Fruit fly (Drosophila melanogaster) whole organism, adult: ENCODE results near the gene CG11771.
A peak's percentile ranks its signal among the peaks of the same experiment; 100 is the strongest.

Experiments used
- CG11617 ChIP-seq: fragments of 200-800 bp; sonication (Bioruptor generic); optimal IDR thresholded peaks from 2 replicates; lab custom pipeline; 2017; ENCODE audit warnings: mild to moderate bottlenecking, missing biosample characterization, missing genetic modification reagents, missing genetic modification characterization
- CG12768 ChIP-seq: fragments of 200-800 bp; sonication (Bioruptor generic); optimal IDR thresholded peaks from 2 replicates; lab custom pipeline; 2017; ENCODE audit warnings: missing biosample characterization, missing genetic modification characterization, mild to moderate bottlenecking, moderate library complexity, missing genetic modification reagents
- CG14711 ChIP-seq: fragments of 200-800 bp; sonication (Bioruptor generic); optimal IDR thresholded peaks from 2 replicates; lab custom pipeline; 2018; ENCODE audit warnings: missing biosample characterization, mild to moderate bottlenecking, missing genetic modification characterization, moderate library complexity
- CG1620 ChIP-seq: fragments of 200-800 bp; sonication (Bioruptor generic); optimal IDR thresholded peaks from 2 replicates; lab custom pipeline; 2016; ENCODE audit warnings: missing biosample characterization, missing genetic modification characterization
- CG33017 ChIP-seq: fragments of 200-800 bp; sonication (Bioruptor generic); optimal IDR thresholded peaks from 2 replicates; lab custom pipeline; 2018; ENCODE audit warnings: missing biosample characterization, mild to moderate bottlenecking, missing genetic modification characterization, moderate library complexity
- CG5204 ChIP-seq: fragments of 200-800 bp; sonication (Bioruptor generic); optimal IDR thresholded peaks from 2 replicates; lab custom pipeline; 2016; ENCODE audit warnings: missing biosample characterization, missing genetic modification characterization
- CG7045 ChIP-seq: fragments of 200-800 bp; sonication (Bioruptor generic); optimal IDR thresholded peaks from 2 replicates; lab custom pipeline; 2017; ENCODE audit warnings: missing biosample characterization, mild to moderate bottlenecking, missing genetic modification characterization
- CG7101 ChIP-seq: fragments of 200-800 bp; sonication (Bioruptor generic); optimal IDR thresholded peaks from 2 replicates; lab custom pipeline; 2018; ENCODE audit warnings: missing biosample characterization, mild to moderate bottlenecking, missing genetic modification characterization, moderate library complexity
- Clk ChIP-seq: fragments of 200-800 bp; sonication (Bioruptor generic); optimal IDR thresholded peaks from 2 replicates; lab custom pipeline; 2017; ENCODE audit warnings: missing biosample characterization, missing genetic modification characterization
- Crg-1 ChIP-seq: fragments of 200-800 bp; sonication (Bioruptor generic); optimal IDR thresholded peaks from 2 replicates; lab custom pipeline; 2016; ENCODE audit warnings: missing biosample characterization, missing genetic modification characterization
- Hr96 ChIP-seq: fragments of 200-800 bp; sonication (Bioruptor generic); optimal IDR thresholded peaks from 2 replicates; lab custom pipeline; 2016; ENCODE audit warnings: missing biosample characterization, missing genetic modification characterization
- Mnt ChIP-seq: fragments of 200-800 bp; sonication (Bioruptor generic); optimal IDR thresholded peaks from 2 replicates; lab custom pipeline; 2016; ENCODE audit warnings: missing biosample characterization, mild to moderate bottlenecking, missing genetic modification characterization
- bab1 ChIP-seq: fragments of 200-800 bp; sonication (Bioruptor generic); optimal IDR thresholded peaks from 3 replicates; lab custom pipeline; 2019; ENCODE audit warnings: missing biosample characterization, mild to moderate bottlenecking, missing genetic modification characterization, moderate library complexity
- cic ChIP-seq: fragments of 200-800 bp; sonication (Bioruptor generic); optimal IDR thresholded peaks from 2 replicates; lab custom pipeline; 2017; ENCODE audit warnings: missing biosample characterization, mild to moderate bottlenecking, missing genetic modification characterization, moderate library complexity
- cnc ChIP-seq, 2 experiments: fragments of >200 bp; optimal IDR thresholded peaks; 2 replicates each; lab custom pipeline; 2017
- kay ChIP-seq: fragments of 200-800 bp; sonication (Bioruptor generic); peaks from one replicate; lab custom pipeline; 2016; ENCODE audit warnings: missing biosample characterization, missing genetic modification characterization, borderline replicate concordance
- ovo ChIP-seq: fragments of 200-800 bp; sonication (Bioruptor generic); optimal IDR thresholded peaks from 2 replicates; lab custom pipeline; 2016; ENCODE audit warnings: missing biosample characterization, missing genetic modification characterization
- pad ChIP-seq: fragments of 200-800 bp; sonication (Bioruptor generic); optimal IDR thresholded peaks from 3 replicates; lab custom pipeline; 2017; ENCODE audit warnings: missing biosample characterization, missing genetic modification characterization, mild to moderate bottlenecking, moderate library complexity, missing genetic modification reagents
- tj ChIP-seq: fragments of 200-800 bp; sonication (Bioruptor generic); optimal IDR thresholded peaks from 3 replicates; lab custom pipeline; 2017; ENCODE audit warnings: missing biosample characterization, mild to moderate bottlenecking, missing genetic modification characterization, moderate library complexity
- toe ChIP-seq: fragments of 200-800 bp; sonication (Bioruptor generic); optimal IDR thresholded peaks from 2 replicates; lab custom pipeline; 2016; ENCODE audit warnings: missing biosample characterization, missing genetic modification characterization

CG11771 gene

dm6 chr3R:24931856-24932255 is at the start of gene CG11771:
Gene CG11771, plus strand, starts transcription at chr3R:24932010.
- TF ChIP-seq CG14711 (tag; lab: Kevin White, UChicago) (peak; percentile 86), cic (GFP tag; lab: Kevin White, UChicago) (no peak)

dm6 chr3R:24886470-24886869 is 45.3 kb upstream of the CG11771 start:
- no peak for TF ChIP-seq Mnt (GFP tag; lab: Kevin White, UChicago)
- TF ChIP-seq tj (GFP tag; lab: Kevin White, UChicago): no peak
- no peak for TF ChIP-seq Hr96 (GFP tag; lab: Kevin White, UChicago)
- TF ChIP-seq CG1620 (GFP tag; lab: Kevin White, UChicago): no peak
- TF ChIP-seq kay (GFP tag; lab: Kevin White, UChicago): no peak
- TF ChIP-seq ovo (GFP tag; lab: Kevin White, UChicago): no peak
- no peak for TF ChIP-seq CG7045
- no peak for TF ChIP-seq pad (GFP tag; lab: Kevin White, UChicago)
- no peak for TF ChIP-seq CG33017 (tag; lab: Kevin White, UChicago)
- no peak for TF ChIP-seq toe (GFP tag; lab: Kevin White, UChicago)
- no peak for TF ChIP-seq cnc (optimal IDR thresholded peaks at IDR 0.05; lab: Kevin White, UChicago)
- no peak for TF ChIP-seq Crg-1 (GFP tag; lab: Kevin White, UChicago)

- TF ChIP-seq cnc (optimal IDR thresholded peaks at IDR 0.05; lab: Kevin White, UChicago) (no peak), CG12768 (GFP tag; lab: Kevin White, UChicago) (no peak), CG1620 (GFP tag; lab: Kevin White, UChicago) (no peak), Mnt (GFP tag; lab: Kevin White, UChicago) (no peak), bab1 (GFP tag; lab: Kevin White, UChicago) (no peak), Hr96 (GFP tag; lab: Kevin White, UChicago) (no peak), CG7045 (no peak), CG5204 (GFP tag; lab: Kevin White, UChicago) (no peak)
These were observed 43.4 kb upstream of the CG11771 start for dm6 chr3R:24888418-24888817.

- no peak for TF ChIP-seq tj (GFP tag; lab: Kevin White, UChicago)
- TF ChIP-seq cnc (optimal IDR thresholded peaks at IDR 0.05; lab: Kevin White, UChicago): no peak
These were observed 42.4 kb upstream of the CG11771 start for dm6 chr3R:24889303-24889892.

- TF ChIP-seq kay (GFP tag; lab: Kevin White, UChicago) (no peak), tj (GFP tag; lab: Kevin White, UChicago) (peak; percentile 92)
These were observed 41.6 kb upstream of the CG11771 start for dm6 chr3R:24890217-24890616.

- TF ChIP-seq bab1 (GFP tag; lab: Kevin White, UChicago): no peak
- no peak for TF ChIP-seq CG7045
- TF ChIP-seq cnc (optimal IDR thresholded peaks at IDR 0.05; lab: Kevin White, UChicago): no peak
- no peak for TF ChIP-seq Hr96 (GFP tag; lab: Kevin White, UChicago)
- no peak for TF ChIP-seq tj (GFP tag; lab: Kevin White, UChicago)
- no peak for TF ChIP-seq CG12768 (GFP tag; lab: Kevin White, UChicago)
- TF ChIP-seq ovo (GFP tag; lab: Kevin White, UChicago): no peak
- TF ChIP-seq CG5204 (GFP tag; lab: Kevin White, UChicago): no peak
- TF ChIP-seq toe (GFP tag; lab: Kevin White, UChicago): no peak
- no peak for TF ChIP-seq CG1620 (GFP tag; lab: Kevin White, UChicago)
- TF ChIP-seq pad (GFP tag; lab: Kevin White, UChicago): no peak
- TF ChIP-seq CG7101: no peak
These were observed 40.9 kb upstream of the CG11771 start for dm6 chr3R:24890919-24891318.

dm6 chr3R:24893320-24893955 is 38.4 kb upstream of the CG11771 start:
- TF ChIP-seq cnc (optimal IDR thresholded peaks at IDR 0.05; lab: Kevin White, UChicago) (no peak), Crg-1 (GFP tag; lab: Kevin White, UChicago) (no peak), kay (GFP tag; lab: Kevin White, UChicago) (no peak), CG12768 (GFP tag; lab: Kevin White, UChicago) (no peak), Clk (GFP tag; lab: Kevin White, UChicago) (no peak), Mnt (GFP tag; lab: Kevin White, UChicago) (no peak), CG7101 (no peak), Hr96 (GFP tag; lab: Kevin White, UChicago) (no peak), CG33017 (tag; lab: Kevin White, UChicago) (no peak), toe (GFP tag; lab: Kevin White, UChicago) (no peak), tj (GFP tag; lab: Kevin White, UChicago) (no peak), CG1620 (GFP tag; lab: Kevin White, UChicago) (no peak), CG5204 (GFP tag; lab: Kevin White, UChicago) (no peak), CG11617 (GFP tag; lab: Kevin White, UChicago) (no peak), bab1 (GFP tag; lab: Kevin White, UChicago) (no peak), ovo (GFP tag; lab: Kevin White, UChicago) (no peak), cic (GFP tag; lab: Kevin White, UChicago) (no peak)
